Worm (Caenorhabditis elegans) whole organism, early embryonic: Measurements from ENCODE around the gene M03E7.1.

Experiments
- B0310.2 ChIP-seq: sonication (generic microtip); optimal IDR thresholded peaks from 2 replicates; lab custom pipeline; 2016; ENCODE audit warnings: mild to moderate bottlenecking, missing genetic modification characterization, missing compliant biosample characterization
- aly-1 ChIP-seq: sonication (generic microtip); optimal IDR thresholded peaks from 2 replicates; lab custom pipeline; 2016; ENCODE audit warnings: missing genetic modification characterization, missing compliant biosample characterization
- ama-1 ChIP-seq: fragments of 150-350 bp; optimal IDR thresholded peaks from 2 replicates; lab custom pipeline; 2014
- ets-7 ChIP-seq: sonication (generic microtip); optimal IDR thresholded peaks from 2 replicates; lab custom pipeline; 2016; ENCODE audit warnings: missing genotype, missing genetic modification characterization, missing compliant biosample characterization
- scrt-1 ChIP-seq: fragments of 200-800 bp; sonication (Bioruptor generic); IDR thresholded peaks from 2 replicates; pipeline ENCODE4 v1.3.6; 2022; ENCODE audit warnings: missing genetic modification characterization, missing compliant biosample characterization
- sea-1 ChIP-seq: fragments of 200-800 bp; sonication (Bioruptor generic); conservative IDR thresholded peaks from 2 replicates; pipeline ENCODE4 v1.3.6; 2022; ENCODE audit warnings: missing genetic modification characterization, missing compliant biosample characterization
- tbx-11 ChIP-seq: fragments of 200-800 bp; sonication (Bioruptor generic); IDR thresholded peaks from 2 replicates; pipeline ENCODE4 v1.3.6; 2022; ENCODE audit warnings: missing genetic modification characterization, missing compliant biosample characterization
- tbx-37 ChIP-seq: fragments of 200-800 bp; sonication (Bioruptor generic); conservative IDR thresholded peaks from 2 replicates; pipeline ENCODE4 v1.3.6; 2022; ENCODE audit warnings: missing genetic modification reagents, missing genetic modification characterization, missing compliant biosample characterization

ce11 chrV:5579666-5580065 lies 41.8 kb upstream of the M03E7.1 start:
- TF ChIP-seq tbx-37 (GFP tag; lab: Robert Waterston, UW) (no peak), ama-1 (lab: Kevin White, UChicago) (no peak), tbx-11 (no peak), ets-7 (no peak), B0310.2 (tag; lab: Kevin White, UChicago) (no peak), scrt-1 (GFP tag; lab: Robert Waterston, UW) (no peak), aly-1 (no peak), sea-1 (GFP tag; lab: Robert Waterston, UW) (no peak)
